Worm (Caenorhabditis elegans): ENCODE results near the gene aly-3.
"Not testable (repeated sequence)": the region's sequence is repeated elsewhere in the genome, so short reads cannot be mapped to it uniquely, and the experiment has no call there.

ce11 chrIV:12138093-12138492 lies 15.0 kb downstream of the aly-3 start, which contains the start of gene B0001.4:
- not testable (repeated sequence) for TF ChIP-seq tra-1 (GFP tag; IDR thresholded peaks at IDR 0.05); spr-3 (GFP tag; optimal IDR thresholded peaks at IDR 0.05); nhr-10 (tag; optimal IDR thresholded peaks at IDR 0.05); unc-62 (GFP tag; optimal IDR thresholded peaks at IDR 0.05 in 1 of 2); unc-62 (tag; optimal IDR thresholded peaks at IDR 0.05); unc-39 (tag; optimal IDR thresholded peaks at IDR 0.05); ceh-82 (tag; optimal IDR thresholded peaks at IDR 0.05); zip-2 (tag; optimal IDR thresholded peaks at IDR 0.05); nhr-237 (tag; optimal IDR thresholded peaks at IDR 0.05); nhr-111 (GFP tag; optimal IDR thresholded peaks at IDR 0.05)
